Worm (Caenorhabditis elegans) whole organism, L2 larva: ENCODE results near the gene atg-18.

ENCODE experiments used
- F13H6.1 ChIP-seq: sonication (generic microtip); optimal IDR thresholded peaks from 2 replicates; lab custom pipeline; 2016; ENCODE audit warnings: missing genetic modification characterization, missing compliant biosample characterization
- R02D3.7 ChIP-seq: fragments of 150-350 bp; optimal IDR thresholded peaks from 2 replicates; lab custom pipeline; 2014; ENCODE audit warnings: missing biosample characterization, missing genetic modification characterization
- Y55F3AM.14 ChIP-seq: fragments of 200-800 bp; sonication (Bioruptor generic); optimal IDR thresholded peaks from 2 replicates; lab custom pipeline; 2018; ENCODE audit warnings: mild to moderate bottlenecking, missing genetic modification characterization, missing compliant biosample characterization
- ZK546.5 ChIP-seq: sonication (generic microtip); optimal IDR thresholded peaks from 2 replicates; lab custom pipeline; 2017; ENCODE audit warnings: missing biosample characterization, missing genetic modification characterization
- alr-1 ChIP-seq: fragments of 150-350 bp; optimal IDR thresholded peaks from 2 replicates; lab custom pipeline; 2014; ENCODE audit warnings: missing biosample characterization, missing genetic modification characterization
- aly-2 ChIP-seq: fragments of 150-350 bp; optimal IDR thresholded peaks from 2 replicates; lab custom pipeline; 2014; ENCODE audit warnings: missing biosample characterization, missing genetic modification characterization
- ama-1 ChIP-seq: fragments of 150-350 bp; optimal IDR thresholded peaks from 2 replicates; lab custom pipeline; 2018; ENCODE audit warnings: inconsistent platforms
- blmp-1 ChIP-seq: sonication (generic microtip); optimal IDR thresholded peaks from 2 replicates; lab custom pipeline; 2017; ENCODE audit warnings: missing genetic modification characterization, mild to moderate bottlenecking, missing compliant biosample characterization, antibody characterized with exemption, moderate library complexity; ENCODE audit not compliant: insufficient read depth
- ceh-16 ChIP-seq: fragments of 150-350 bp; optimal IDR thresholded peaks from 2 replicates; lab custom pipeline; 2014; ENCODE audit warnings: missing biosample characterization, missing genetic modification characterization
- ceh-82 ChIP-seq: fragments of 150-350 bp; optimal IDR thresholded peaks from 2 replicates; lab custom pipeline; 2014; ENCODE audit warnings: missing biosample characterization, missing genetic modification characterization
- crh-2 ChIP-seq: sonication (generic microtip); optimal IDR thresholded peaks from 2 replicates; lab custom pipeline; 2017; ENCODE audit warnings: missing biosample characterization, missing genetic modification characterization
- dmd-4 ChIP-seq: sonication (generic microtip); optimal IDR thresholded peaks from 2 replicates; lab custom pipeline; 2017; ENCODE audit warnings: missing biosample characterization, missing genetic modification characterization
- egl-27 ChIP-seq: sonication (generic microtip); optimal IDR thresholded peaks from 3 replicates; lab custom pipeline; 2017; ENCODE audit warnings: missing biosample characterization, missing genetic modification reagents, missing genetic modification characterization
- elt-1 ChIP-seq: fragments of 150-350 bp; optimal IDR thresholded peaks from 2 replicates; lab custom pipeline; 2014; ENCODE audit warnings: missing biosample characterization, missing genetic modification characterization
- elt-3 ChIP-seq: sonication (generic microtip); optimal IDR thresholded peaks from 2 replicates; lab custom pipeline; 2017; ENCODE audit warnings: missing biosample characterization, missing genetic modification characterization
- fos-1 ChIP-seq: fragments of 150-350 bp; optimal IDR thresholded peaks from 2 replicates; lab custom pipeline; 2014; ENCODE audit warnings: missing biosample characterization, missing genetic modification characterization
- lin-11 ChIP-seq: fragments of 150-350 bp; sonication (generic microtip); optimal IDR thresholded peaks from 2 replicates; lab custom pipeline; 2014; ENCODE audit warnings: missing biosample characterization, missing genetic modification characterization, inconsistent platforms, mixed read lengths
- lin-13 ChIP-seq: fragments of 150-350 bp; optimal IDR thresholded peaks from 2 replicates; lab custom pipeline; 2014; ENCODE audit warnings: missing biosample characterization, missing genetic modification reagents, missing genetic modification characterization
- lin-39 ChIP-seq: fragments of 150-350 bp; optimal IDR thresholded peaks from 2 replicates; lab custom pipeline; 2014; ENCODE audit warnings: missing biosample characterization, missing genetic modification reagents, missing genetic modification characterization
- lsy-2 ChIP-seq, 2 experiments: fragments of 150-350 bp in 1 of 2; sonication (generic microtip) in 1 of 2; optimal IDR thresholded peaks; 2 replicates each; lab custom pipeline; 2014 to 2017; ENCODE audit warnings: missing biosample characterization in 2 of 2, missing genetic modification characterization in 2 of 2
- nhr-10 ChIP-seq: sonication (generic microtip); optimal IDR thresholded peaks from 2 replicates; lab custom pipeline; 2017; ENCODE audit warnings: missing biosample characterization, missing genetic modification characterization
- nhr-11 ChIP-seq: fragments of 150-350 bp; optimal IDR thresholded peaks from 2 replicates; lab custom pipeline; 2014; ENCODE audit warnings: missing biosample characterization, missing genetic modification characterization
- nhr-12 ChIP-seq: fragments of 150-350 bp; optimal IDR thresholded peaks from 2 replicates; lab custom pipeline; 2014; ENCODE audit warnings: missing biosample characterization, missing genetic modification characterization
- nhr-129 ChIP-seq: fragments of 150-350 bp; optimal IDR thresholded peaks from 2 replicates; lab custom pipeline; 2014; ENCODE audit warnings: missing biosample characterization, missing genetic modification characterization
- nhr-21 ChIP-seq: fragments of 150-350 bp; optimal IDR thresholded peaks from 2 replicates; lab custom pipeline; 2014; ENCODE audit warnings: missing biosample characterization, missing genetic modification characterization
- nhr-23 ChIP-seq: fragments of 150-350 bp; optimal IDR thresholded peaks from 2 replicates; lab custom pipeline; 2014; ENCODE audit warnings: missing biosample characterization, missing genetic modification reagents, missing genetic modification characterization
- nhr-237 ChIP-seq: fragments of 150-350 bp; optimal IDR thresholded peaks from 2 replicates; lab custom pipeline; 2014; ENCODE audit warnings: missing biosample characterization, missing genetic modification characterization
- nhr-25 ChIP-seq: fragments of 150-350 bp; sonication (generic microtip); optimal IDR thresholded peaks from 3 replicates; lab custom pipeline; 2014; ENCODE audit warnings: missing biosample characterization, missing genetic modification characterization
- nhr-77 ChIP-seq: fragments of 150-350 bp; optimal IDR thresholded peaks from 2 replicates; lab custom pipeline; 2014; ENCODE audit warnings: missing biosample characterization, missing genetic modification characterization
- peb-1 ChIP-seq: fragments of 150-350 bp; optimal IDR thresholded peaks from 2 replicates; lab custom pipeline; 2014; ENCODE audit warnings: missing biosample characterization, missing genetic modification characterization
- skn-1 ChIP-seq: sonication (generic microtip); optimal IDR thresholded peaks from 2 replicates; lab custom pipeline; 2017; ENCODE audit warnings: missing biosample characterization, missing genetic modification characterization
- sma-3 ChIP-seq: sonication (generic microtip); optimal IDR thresholded peaks from 2 replicates; lab custom pipeline; 2016; ENCODE audit warnings: missing genetic modification reagents, missing genetic modification characterization, missing compliant biosample characterization
- sma-9 ChIP-seq, 2 experiments: fragments of 150-350 bp in 1 of 2; sonication (generic microtip) in 1 of 2; optimal IDR thresholded peaks; 2 replicates each; lab custom pipeline; 2014 to 2016; ENCODE audit warnings: missing genetic modification characterization in 2 of 2, mild to moderate bottlenecking in 1 of 2, missing biosample characterization in 1 of 2, missing compliant biosample characterization in 1 of 2, missing genetic modification reagents in 1 of 2, moderate library complexity in 1 of 2
- snpc-4 ChIP-seq: fragments of 150-350 bp; optimal IDR thresholded peaks from 2 replicates; lab custom pipeline; 2014; ENCODE audit warnings: missing biosample characterization, missing genetic modification characterization
- unc-39 ChIP-seq: fragments of 150-350 bp; optimal IDR thresholded peaks from 2 replicates; lab custom pipeline; 2014; ENCODE audit warnings: missing biosample characterization, missing genetic modification characterization
- unc-62 ChIP-seq: fragments of 150-350 bp; optimal IDR thresholded peaks from 2 replicates; lab custom pipeline; 2014; ENCODE audit warnings: missing biosample characterization, missing genetic modification reagents, missing genetic modification characterization
- zag-1 ChIP-seq: fragments of 150-350 bp; optimal IDR thresholded peaks from 2 replicates; lab custom pipeline; 2014; ENCODE audit warnings: missing biosample characterization, missing genetic modification characterization
- ztf-1 ChIP-seq: fragments of 200-800 bp; sonication (Bioruptor generic); conservative IDR thresholded peaks from 2 replicates; pipeline ENCODE4 v1.3.6; 2022; ENCODE audit warnings: missing genetic modification characterization, missing compliant biosample characterization
- ztf-4 ChIP-seq: fragments of 150-350 bp; optimal IDR thresholded peaks from 2 replicates; lab custom pipeline; 2014; ENCODE audit warnings: missing biosample characterization, missing genetic modification characterization

The atg-18 gene

ce11 chrV:8606099-8606696, 24.9 kb downstream of the atg-18 start, which contains the start of gene vps-60 (continued):
- no peak for TF ChIP-seq nhr-23
- TF ChIP-seq unc-39 (tag; lab: Kevin White, UChicago), result no peak
- peak; percentile 27 for TF ChIP-seq ZK546.5 (tag; lab: Kevin White, UChicago)
- TF ChIP-seq ceh-82 (tag; lab: Kevin White, UChicago), result no peak
- peak; percentile 74 to 93 for TF ChIP-seq lsy-2 (tag; optimal IDR thresholded peaks at IDR 0.05; lab: Kevin White, UChicago)
- TF ChIP-seq R02D3.7 (tag; lab: Kevin White, UChicago), result no peak
- peak; percentile 64 for TF ChIP-seq ama-1 (lab: Kevin White, UChicago)
- TF ChIP-seq unc-62 (GFP tag; lab: Kevin White, UChicago), result peak; percentile 51
- TF ChIP-seq nhr-10 (tag; lab: Kevin White, UChicago), result peak; percentile 20

ce11 chrV:8603272-8603671, 27.9 kb downstream of the atg-18 start, which contains the start of gene F41E6.5:
Gene F41E6.5 (plus strand): TSS chrV:8603480.
- TF ChIP-seq ama-1 (lab: Kevin White, UChicago) (no peak), sma-3 (GFP tag; lab: Kevin White, UChicago) (no peak), aly-2 (no peak), crh-2 (tag; lab: Kevin White, UChicago) (peak; percentile 72), alr-1 (tag; lab: Kevin White, UChicago) (no peak), nhr-21 (tag; lab: Kevin White, UChicago) (peak; percentile 1), R02D3.7 (tag; lab: Kevin White, UChicago) (no peak), ZK546.5 (tag; lab: Kevin White, UChicago) (no peak), snpc-4 (no peak), nhr-10 (tag; lab: Kevin White, UChicago) (no peak), sma-9 (GFP tag; optimal IDR thresholded peaks at IDR 0.05; lab: Kevin White, UChicago) (peak; percentile 47), sma-9 (tag; optimal IDR thresholded peaks at IDR 0.05; lab: Kevin White, UChicago) (no peak), ceh-16 (tag; lab: Kevin White, UChicago) (no peak), nhr-25 (tag; lab: Kevin White, UChicago) (no peak), fos-1 (tag; lab: Kevin White, UChicago) (peak; percentile 26)

ce11 chrV:8602638-8603037, 28.5 kb downstream of the atg-18 start, which contains the start of gene F41E6.15:
Gene F41E6.15 (minus strand): TSS chrV:8602738.
- no peak for TF ChIP-seq crh-2 (tag; lab: Kevin White, UChicago)
- TF ChIP-seq egl-27, result no peak
- no peak for TF ChIP-seq Y55F3AM.14 (GFP tag; lab: Kevin White, UChicago)
- no peak for TF ChIP-seq nhr-11 (tag; lab: Kevin White, UChicago)
- TF ChIP-seq lsy-2 (tag; optimal IDR thresholded peaks at IDR 0.05; lab: Kevin White, UChicago), result no peak
- TF ChIP-seq lin-11 (tag; lab: Kevin White, UChicago), result no peak
- TF ChIP-seq unc-62 (GFP tag; lab: Kevin White, UChicago), result no peak
- TF ChIP-seq blmp-1 (tag; lab: Kevin White, UChicago), result no peak
- TF ChIP-seq R02D3.7 (tag; lab: Kevin White, UChicago), result no peak
- no peak for TF ChIP-seq ztf-4 (tag; lab: Kevin White, UChicago)
- no peak for TF ChIP-seq snpc-4
- no peak for TF ChIP-seq nhr-25 (tag; lab: Kevin White, UChicago)
- TF ChIP-seq lin-39 (tag; lab: Kevin White, UChicago), result no peak
- TF ChIP-seq elt-3 (tag; lab: Kevin White, UChicago), result no peak
- TF ChIP-seq unc-39 (tag; lab: Kevin White, UChicago), result no peak
- TF ChIP-seq fos-1 (tag; lab: Kevin White, UChicago), result no peak
- TF ChIP-seq dmd-4 (tag; lab: Kevin White, UChicago), result no peak
- no peak for TF ChIP-seq nhr-129 (tag; lab: Kevin White, UChicago)
- TF ChIP-seq skn-1, result no peak

- TF ChIP-seq ztf-1, result no peak
- TF ChIP-seq nhr-237 (tag; lab: Kevin White, UChicago), result no peak
- TF ChIP-seq F13H6.1 (tag; lab: Kevin White, UChicago), result no peak
- no peak for TF ChIP-seq Y55F3AM.14 (GFP tag; lab: Kevin White, UChicago)
- no peak for TF ChIP-seq skn-1
- no peak for TF ChIP-seq lsy-2 (tag; optimal IDR thresholded peaks at IDR 0.05; lab: Kevin White, UChicago)
- no peak for TF ChIP-seq nhr-77 (tag; lab: Kevin White, UChicago)
- no peak for TF ChIP-seq nhr-21 (tag; lab: Kevin White, UChicago)
- TF ChIP-seq nhr-10 (tag; lab: Kevin White, UChicago), result no peak
- TF ChIP-seq zag-1, result no peak
- TF ChIP-seq lin-13 (GFP tag; lab: Kevin White, UChicago), result no peak
- no peak for TF ChIP-seq alr-1 (tag; lab: Kevin White, UChicago)
- no peak for TF ChIP-seq ceh-82 (tag; lab: Kevin White, UChicago)
- TF ChIP-seq nhr-23, result no peak
- TF ChIP-seq elt-1 (tag; lab: Kevin White, UChicago), result no peak
- no peak for TF ChIP-seq nhr-12 (tag; lab: Kevin White, UChicago)
- TF ChIP-seq peb-1 (tag; lab: Kevin White, UChicago), result no peak
- TF ChIP-seq, all 48 proteins: peak for 0
Measured at ce11 chrV:8601420-8601819, 29.7 kb downstream of the atg-18 start, which contains the start of gene F41E6.8. Gene F41E6.8 (minus strand): TSS chrV:8601520.
